Worm (Caenorhabditis elegans) whole organism, L3 larva: ENCODE measurements around the gene K06G5.1.

Source experiments
- R02D3.7 ChIP-seq: fragments of 150-350 bp; optimal IDR thresholded peaks from 2 replicates; lab custom pipeline; 2014; ENCODE audit warnings: missing biosample characterization, missing genetic modification characterization
- ama-1 ChIP-seq: fragments of 150-350 bp; optimal IDR thresholded peaks from 2 replicates; lab custom pipeline; 2018
- ceh-16 ChIP-seq: sonication (generic microtip); optimal IDR thresholded peaks from 2 replicates; lab custom pipeline; 2017; ENCODE audit warnings: missing biosample characterization, missing genetic modification characterization
- ceh-82 ChIP-seq: fragments of 150-350 bp; optimal IDR thresholded peaks from 2 replicates; lab custom pipeline; 2014; ENCODE audit warnings: missing biosample characterization, missing genetic modification characterization
- ceh-9 ChIP-seq: sonication (generic microtip); optimal IDR thresholded peaks from 2 replicates; lab custom pipeline; 2018; ENCODE audit warnings: missing biosample characterization, missing genetic modification characterization
- daf-12 ChIP-seq: fragments of 150-350 bp; optimal IDR thresholded peaks from 2 replicates; lab custom pipeline; 2014; ENCODE audit warnings: missing biosample characterization, missing genetic modification reagents, missing genetic modification characterization
- egl-27 ChIP-seq: sonication (generic microtip); optimal IDR thresholded peaks from 4 replicates; lab custom pipeline; 2017; ENCODE audit warnings: missing biosample characterization, missing genetic modification reagents, missing genetic modification characterization
- egl-5 ChIP-seq: fragments of 150-350 bp; optimal IDR thresholded peaks from 2 replicates; lab custom pipeline; 2017; ENCODE audit warnings: missing biosample characterization, missing genetic modification reagents, missing genetic modification characterization, inconsistent platforms
- elt-1 ChIP-seq: fragments of 150-350 bp; optimal IDR thresholded peaks from 2 replicates; lab custom pipeline; 2014; ENCODE audit warnings: missing biosample characterization, missing genetic modification characterization
- elt-2 ChIP-seq: sonication (generic microtip); optimal IDR thresholded peaks from 2 replicates; lab custom pipeline; 2016; ENCODE audit warnings: missing genetic modification reagents, mild to moderate bottlenecking, missing genetic modification characterization, missing compliant biosample characterization
- elt-3 ChIP-seq, 3 experiments: fragments of 150-350 bp in 1 of 3; sonication (generic microtip) in 2 of 3; optimal IDR thresholded peaks; 2 replicates in 2 of 3; 4 replicates in 1 of 3; lab custom pipeline; 2014 to 2017; ENCODE audit warnings: missing biosample characterization in 3 of 3, missing genetic modification characterization in 3 of 3
- fkh-10 ChIP-seq: sonication (generic microtip); optimal IDR thresholded peaks from 2 replicates; lab custom pipeline; 2017; ENCODE audit warnings: missing biosample characterization, missing genetic modification reagents, missing genetic modification characterization
- fkh-2 ChIP-seq: fragments of 150-350 bp; optimal IDR thresholded peaks from 2 replicates; lab custom pipeline; 2014; ENCODE audit warnings: missing biosample characterization, missing genetic modification reagents, missing genetic modification characterization
- fos-1 ChIP-seq: fragments of 150-350 bp; optimal IDR thresholded peaks from 2 replicates; lab custom pipeline; 2014; ENCODE audit warnings: missing biosample characterization, missing genetic modification characterization
- hmg-11 ChIP-seq: sonication (generic microtip); optimal IDR thresholded peaks from 2 replicates; lab custom pipeline; 2016; ENCODE audit warnings: missing genetic modification characterization, missing compliant biosample characterization
- jun-1 ChIP-seq: fragments of 150-350 bp; optimal IDR thresholded peaks from 2 replicates; lab custom pipeline; 2014; ENCODE audit warnings: missing biosample characterization, missing genetic modification reagents, missing genetic modification characterization
- lin-15B ChIP-seq: fragments of 150-350 bp; optimal IDR thresholded peaks from 2 replicates; lab custom pipeline; 2014; ENCODE audit warnings: missing biosample characterization, missing genetic modification characterization
- lin-39 ChIP-seq: fragments of 150-350 bp; optimal IDR thresholded peaks from 2 replicates; lab custom pipeline; 2018; ENCODE audit warnings: missing biosample characterization, missing genetic modification reagents, missing genetic modification characterization
- lsy-12 ChIP-seq: sonication (generic microtip); optimal IDR thresholded peaks from 2 replicates; lab custom pipeline; 2016; ENCODE audit warnings: mild to moderate bottlenecking, missing genetic modification characterization, missing compliant biosample characterization
- mdl-1 ChIP-seq: fragments of 150-350 bp; optimal IDR thresholded peaks from 2 replicates; lab custom pipeline; 2014; ENCODE audit warnings: missing biosample characterization, missing genetic modification characterization
- mml-1 ChIP-seq: fragments of 150-350 bp; sonication (generic microtip); optimal IDR thresholded peaks from 3 replicates; lab custom pipeline; 2014; ENCODE audit warnings: missing biosample characterization, missing genetic modification characterization
- nfya-1 ChIP-seq: sonication (generic microtip); optimal IDR thresholded peaks from 2 replicates; lab custom pipeline; 2017; ENCODE audit warnings: missing genetic modification characterization, mild to moderate bottlenecking, missing compliant biosample characterization, antibody characterized with exemption, moderate library complexity; ENCODE audit not compliant: insufficient read depth
- nhr-12 ChIP-seq: fragments of 150-350 bp; optimal IDR thresholded peaks from 2 replicates; lab custom pipeline; 2014; ENCODE audit warnings: missing biosample characterization, missing genetic modification characterization
- nhr-237 ChIP-seq: fragments of 150-350 bp; optimal IDR thresholded peaks from 2 replicates; lab custom pipeline; 2014; ENCODE audit warnings: missing biosample characterization, missing genetic modification characterization
- nhr-25 ChIP-seq: sonication (generic microtip); optimal IDR thresholded peaks from 2 replicates; lab custom pipeline; 2017; ENCODE audit warnings: missing biosample characterization, missing genetic modification characterization
- nhr-28 ChIP-seq: fragments of 150-350 bp; optimal IDR thresholded peaks from 2 replicates; lab custom pipeline; 2014; ENCODE audit warnings: missing biosample characterization, missing genetic modification characterization
- nhr-43 ChIP-seq: sonication (generic microtip); optimal IDR thresholded peaks from 2 replicates; lab custom pipeline; 2016; ENCODE audit warnings: mild to moderate bottlenecking, missing genetic modification characterization, missing compliant biosample characterization; ENCODE audit not compliant: poor library complexity, severe bottlenecking
- nhr-67 ChIP-seq: fragments of 150-350 bp; optimal IDR thresholded peaks from 2 replicates; lab custom pipeline; 2014; ENCODE audit warnings: missing biosample characterization, missing genetic modification characterization
- nhr-76 ChIP-seq: fragments of 150-350 bp; sonication (generic microtip); optimal IDR thresholded peaks from 5 replicates; lab custom pipeline; 2014; ENCODE audit warnings: missing biosample characterization, missing genetic modification characterization
- nhr-77 ChIP-seq: fragments of 150-350 bp; optimal IDR thresholded peaks from 2 replicates; lab custom pipeline; 2014; ENCODE audit warnings: missing biosample characterization, missing genetic modification characterization
- pha-4 ChIP-seq: fragments of 150-350 bp; optimal IDR thresholded peaks from 2 replicates; lab custom pipeline; 2014; ENCODE audit warnings: missing biosample characterization, missing genetic modification reagents, missing genetic modification characterization
- pqm-1 ChIP-seq: fragments of 150-350 bp; optimal IDR thresholded peaks from 2 replicates; lab custom pipeline; 2017; ENCODE audit warnings: missing biosample characterization, missing genetic modification characterization, inconsistent platforms
- sea-2 ChIP-seq: fragments of 150-350 bp; sonication (generic microtip); optimal IDR thresholded peaks from 4 replicates; lab custom pipeline; 2014; ENCODE audit warnings: missing biosample characterization, missing genetic modification reagents, missing genetic modification characterization
- skn-1 ChIP-seq: fragments of 150-350 bp; optimal IDR thresholded peaks from 2 replicates; lab custom pipeline; 2014; ENCODE audit warnings: missing biosample characterization, missing genetic modification characterization
- snpc-4 ChIP-seq: fragments of 150-350 bp; optimal IDR thresholded peaks from 2 replicates; lab custom pipeline; 2014; ENCODE audit warnings: missing biosample characterization, missing genetic modification characterization
- tbx-2 ChIP-seq: sonication (generic microtip); optimal IDR thresholded peaks from 2 replicates; lab custom pipeline; 2016; ENCODE audit warnings: mild to moderate bottlenecking, missing genetic modification characterization, missing compliant biosample characterization
- unc-62 ChIP-seq: fragments of 150-350 bp; sonication (generic microtip); optimal IDR thresholded peaks from 4 replicates; lab custom pipeline; 2014; ENCODE audit warnings: missing biosample characterization, missing genetic modification reagents, missing genetic modification characterization
- zag-1 ChIP-seq: fragments of 150-350 bp; optimal IDR thresholded peaks from 2 replicates; lab custom pipeline; 2014; ENCODE audit warnings: missing biosample characterization, missing genetic modification characterization
- ztf-4 ChIP-seq: fragments of 150-350 bp; optimal IDR thresholded peaks from 2 replicates; lab custom pipeline; 2014; ENCODE audit warnings: missing biosample characterization, missing genetic modification characterization

Gene K06G5.1

DNA sequence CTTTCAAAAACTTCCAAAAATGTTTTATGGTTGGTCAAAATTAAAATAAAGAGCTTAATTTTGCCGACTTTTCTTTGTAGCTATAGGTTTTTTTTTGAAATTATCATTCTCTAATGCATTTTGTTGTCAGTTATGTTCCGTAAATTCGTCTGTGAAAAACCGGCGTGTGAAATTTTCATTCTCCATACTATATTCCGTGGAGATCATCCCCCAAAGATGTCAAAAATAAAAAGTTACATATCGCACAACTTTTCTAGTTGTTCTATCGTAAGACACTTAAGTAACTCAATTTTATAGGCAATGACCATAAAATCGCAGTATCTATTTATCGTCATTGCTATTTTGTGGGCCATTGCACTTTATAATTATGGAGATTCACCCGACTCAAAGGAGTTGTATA, 36.1 kb upstream of the K06G5.1 start, which contains the start of gene C37E2.10:
Gene C37E2.10, plus strand, starts transcription at position 301 of the 400 bp plus-strand sequence.
- TF ChIP-seq lsy-12 (tag; lab: Kevin White, UChicago) (no peak), egl-27 (tag; lab: Kevin White, UChicago) (no peak), fos-1 (tag; lab: Kevin White, UChicago) (no peak), nfya-1 (tag; lab: Kevin White, UChicago) (no peak)

DNA sequence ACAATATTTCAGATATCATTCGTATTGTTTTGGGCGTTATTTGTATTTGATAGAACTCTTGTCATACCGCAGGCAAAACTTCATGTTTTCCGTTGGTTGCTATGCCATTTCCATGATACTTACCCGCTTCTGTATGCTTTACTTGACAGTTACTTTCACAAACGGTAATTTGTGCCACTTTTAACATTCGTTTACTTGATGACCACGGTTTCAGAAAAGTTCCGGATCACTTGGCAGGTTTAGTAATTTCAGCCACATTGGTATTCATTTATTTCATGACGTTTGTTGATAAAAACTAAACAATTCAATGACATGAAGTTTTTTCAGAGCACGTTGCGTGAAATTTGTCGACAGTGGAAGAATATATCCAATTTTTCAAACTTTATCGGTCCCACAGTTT, 35.3 kb upstream of the K06G5.1 start:
- no peak for TF ChIP-seq mml-1 (tag; lab: Kevin White, UChicago)
- no peak for TF ChIP-seq egl-27 (tag; lab: Kevin White, UChicago)
- no peak for TF ChIP-seq elt-2 (tag; lab: Kevin White, UChicago)
- TF ChIP-seq lin-39 (tag; lab: Kevin White, UChicago): no peak
- no peak for TF ChIP-seq fkh-2
- TF ChIP-seq hmg-11 (tag; lab: Kevin White, UChicago): no peak
- TF ChIP-seq R02D3.7 (tag; lab: Kevin White, UChicago): no peak
- TF ChIP-seq ceh-9 (tag; lab: Kevin White, UChicago): no peak
- TF ChIP-seq daf-12 (tag; lab: Kevin White, UChicago): no peak
- TF ChIP-seq lsy-12 (tag; lab: Kevin White, UChicago): no peak
- TF ChIP-seq nhr-76 (tag; lab: Kevin White, UChicago): no peak

DNA sequence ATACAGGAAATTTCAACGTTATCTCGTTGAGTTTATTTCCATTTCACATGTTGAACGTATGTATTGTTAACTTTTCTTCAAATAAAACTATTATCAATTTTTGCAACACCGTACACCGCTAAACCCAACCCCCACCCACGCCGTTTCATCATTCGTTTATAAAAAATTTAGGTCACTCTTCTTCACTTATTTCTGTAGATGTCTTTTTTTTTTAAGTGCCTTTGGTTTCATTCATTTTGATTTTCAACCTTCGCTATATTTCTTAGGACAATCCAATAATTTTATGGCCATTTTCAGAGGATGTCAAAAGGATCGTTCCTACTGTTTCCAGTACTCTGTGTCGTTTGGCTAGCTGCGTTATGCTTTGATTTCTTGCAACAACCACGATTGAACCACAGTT, 34.6 kb upstream of the K06G5.1 start, which contains the start of gene C37E2.3:
Gene C37E2.3, plus strand, starts transcription at position 301 of the 400 bp plus-strand sequence.
- TF ChIP-seq nhr-25 (no peak), ceh-9 (tag; lab: Kevin White, UChicago) (no peak), jun-1 (no peak), snpc-4 (tag; lab: Kevin White, UChicago) (no peak), unc-62 (no peak), egl-5 (no peak), ceh-82 (tag; lab: Kevin White, UChicago) (no peak), pha-4 (tag; lab: Kevin White, UChicago) (no peak), hmg-11 (tag; lab: Kevin White, UChicago) (no peak), elt-1 (tag; lab: Kevin White, UChicago) (no peak), ztf-4 (tag; lab: Kevin White, UChicago) (no peak), nhr-67 (tag; lab: Kevin White, UChicago) (no peak)

DNA sequence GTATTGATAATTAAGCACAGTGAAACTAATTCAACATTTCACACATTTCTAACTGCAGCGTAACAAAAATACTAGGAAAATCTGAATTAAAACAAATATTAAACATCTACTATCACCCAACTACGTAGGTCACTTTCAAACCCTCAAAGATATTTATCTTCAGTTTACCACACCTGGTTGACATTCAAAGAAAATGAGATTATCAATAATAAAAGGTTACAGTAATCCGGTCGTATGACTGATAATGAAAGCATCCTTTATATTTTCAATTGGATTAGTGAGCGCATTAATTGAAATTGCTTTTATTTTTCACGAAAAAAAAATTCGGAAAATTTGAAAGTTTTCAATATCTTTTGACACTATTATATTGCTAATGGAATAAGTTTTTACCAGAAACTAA, 32.3 kb upstream of the K06G5.1 start:
- TF ChIP-seq skn-1 (tag; lab: Kevin White, UChicago) (no peak), fos-1 (tag; lab: Kevin White, UChicago) (no peak), nhr-67 (tag; lab: Kevin White, UChicago) (no peak), mml-1 (tag; lab: Kevin White, UChicago) (no peak), lsy-12 (tag; lab: Kevin White, UChicago) (no peak), daf-12 (tag; lab: Kevin White, UChicago) (no peak), tbx-2 (tag; lab: Kevin White, UChicago) (no peak), egl-5 (no peak), nhr-237 (tag; lab: Kevin White, UChicago) (no peak), sea-2 (no peak), nhr-43 (tag; lab: Kevin White, UChicago) (no peak), nhr-77 (no peak), egl-27 (tag; lab: Kevin White, UChicago) (no peak), elt-1 (tag; lab: Kevin White, UChicago) (no peak), ztf-4 (tag; lab: Kevin White, UChicago) (no peak), jun-1 (no peak), nhr-28 (no peak)

DNA sequence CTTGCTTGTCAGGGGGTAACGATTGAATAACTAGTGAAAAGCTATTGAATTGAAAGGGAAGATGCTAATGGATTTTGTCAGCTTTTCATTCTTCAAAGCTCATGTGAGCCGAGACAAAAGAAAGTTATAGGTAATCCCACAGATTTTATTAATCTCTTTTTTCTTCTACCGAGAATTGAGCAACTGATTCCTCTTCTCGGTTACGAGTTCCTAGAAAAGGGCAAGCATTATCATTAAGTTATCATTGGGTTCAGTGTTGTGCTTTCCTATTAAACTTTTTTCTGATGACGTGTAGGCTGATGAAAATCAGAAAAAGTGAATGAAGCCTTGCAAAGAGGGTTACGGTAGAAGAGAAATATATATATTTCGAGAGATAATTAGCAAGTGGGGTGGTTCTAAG, 29.1 kb upstream of the K06G5.1 start:
- TF ChIP-seq fkh-10 (GFP tag; lab: Kevin White, UChicago) (no peak), pqm-1 (no peak), ceh-82 (tag; lab: Kevin White, UChicago) (no peak), nhr-12 (no peak), ama-1 (no peak), skn-1 (tag; lab: Kevin White, UChicago) (no peak), ztf-4 (tag; lab: Kevin White, UChicago) (no peak), elt-3 (tag; optimal IDR thresholded peaks at IDR 0.05; lab: Kevin White, UChicago) (no peak), fos-1 (tag; lab: Kevin White, UChicago) (no peak), nhr-25 (no peak), jun-1 (no peak), zag-1 (tag; lab: Kevin White, UChicago) (no peak), mdl-1 (no peak), ceh-16 (no peak), nfya-1 (tag; lab: Kevin White, UChicago) (no peak), lsy-12 (tag; lab: Kevin White, UChicago) (no peak), lin-15B (tag; lab: Kevin White, UChicago) (no peak), daf-12 (tag; lab: Kevin White, UChicago) (no peak), nhr-43 (tag; lab: Kevin White, UChicago) (no peak)
- TF ChIP-seq, all 47 proteins: peak for 0
